Worm (Caenorhabditis elegans): ENCODE results near the gene gfi-3.
A peak's percentile ranks its signal among the peaks of the same experiment; 100 is the strongest.

The gfi-3 gene

DNA sequence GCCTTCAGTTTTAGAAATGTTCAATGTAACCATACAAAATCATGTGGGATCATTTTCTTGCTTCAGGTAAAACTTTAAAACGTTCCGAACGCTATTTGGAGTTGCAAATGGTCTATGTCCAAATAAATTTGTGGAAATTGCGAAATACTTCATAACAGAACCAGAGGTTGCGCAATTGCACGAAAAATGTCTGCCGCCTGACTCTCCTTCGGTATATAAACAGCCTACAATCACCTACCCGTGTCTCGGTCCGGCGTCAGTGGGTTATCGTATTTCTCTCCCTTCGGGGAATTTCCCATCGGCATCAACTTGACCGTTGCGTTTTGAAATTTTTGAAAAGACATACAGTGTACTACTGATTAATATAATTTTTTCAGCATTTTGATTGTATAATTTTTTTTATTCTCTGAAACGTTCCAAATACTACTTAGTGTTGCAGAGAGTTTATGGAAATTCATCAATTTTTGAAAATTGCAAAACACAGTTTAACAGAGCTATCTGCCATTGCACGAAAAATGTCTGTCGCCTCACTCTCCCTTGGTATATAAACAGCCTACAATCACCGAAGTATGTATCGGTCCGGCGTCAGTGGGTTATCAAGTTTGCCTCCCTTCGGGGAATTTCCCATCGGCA, 3.6 kb upstream of the gfi-3 start:
- TF ChIP-seq cebp-1 (GFP tag; IDR thresholded peaks at IDR 0.05), result peak; percentile 99
- peak; percentile 100 for TF ChIP-seq cebp-1 (tag; optimal IDR thresholded peaks at IDR 0.05)
- no peak for TF ChIP-seq madf-8 (GFP tag; conservative IDR thresholded peaks at IDR 0.05)
- TF ChIP-seq ztf-22 (GFP tag; optimal IDR thresholded peaks at IDR 0.05), result no peak
- TF ChIP-seq F10E7.11 (tag; optimal IDR thresholded peaks at IDR 0.05), result no peak
- TF ChIP-seq attf-3 (GFP tag; conservative IDR thresholded peaks at IDR 0.05), result no peak
- TF ChIP-seq Y79H2A.3 (GFP tag; conservative IDR thresholded peaks at IDR 0.05), result no peak
- peak; percentile 79 for TF ChIP-seq ceh-40 (GFP tag; IDR thresholded peaks at IDR 0.05)
- peak; percentile 27 for TF ChIP-seq athp-1 (tag; optimal IDR thresholded peaks at IDR 0.05)
- no peak for TF ChIP-seq akir-1 (GFP tag; optimal IDR thresholded peaks at IDR 0.05)
- TF ChIP-seq aptf-3 (GFP tag; IDR thresholded peaks at IDR 0.05), result no peak
- TF ChIP-seq B0261.1 (tag; optimal IDR thresholded peaks at IDR 0.05), result peak; percentile 67
- no peak for TF ChIP-seq ccch-3 (GFP tag; optimal IDR thresholded peaks at IDR 0.05)
- TF ChIP-seq dpff-1 (tag; optimal IDR thresholded peaks at IDR 0.05), result no peak
- peak; percentile 6 for TF ChIP-seq pha-4 (tag; optimal IDR thresholded peaks at IDR 0.05)
- no peak for TF ChIP-seq F33H1.4 (GFP tag; IDR thresholded peaks at IDR 0.05)
- no peak for TF ChIP-seq tlf-1 (GFP tag; optimal IDR thresholded peaks at IDR 0.05)
- TF ChIP-seq mes-4 (tag; optimal IDR thresholded peaks at IDR 0.05), result no peak
- no peak for TF ChIP-seq ztf-28 (GFP tag; IDR thresholded peaks at IDR 0.05)
- peak; percentile 4 for TF ChIP-seq snpc-3.4 (tag; optimal IDR thresholded peaks at IDR 0.05)
- no peak for TF ChIP-seq T26A5.8 (tag; optimal IDR thresholded peaks at IDR 0.05)
- TF ChIP-seq lin-26 (GFP tag; IDR thresholded peaks at IDR 0.05), result peak; percentile 63
- TF ChIP-seq lin-54 (GFP tag; optimal IDR thresholded peaks at IDR 0.05), result no peak
- no peak for TF ChIP-seq F57A8.1 (GFP tag; optimal IDR thresholded peaks at IDR 0.05)
- no peak for TF ChIP-seq T07F8.4 (tag; optimal IDR thresholded peaks at IDR 0.05)
- TF ChIP-seq him-1 (tag; optimal IDR thresholded peaks at IDR 0.05), result no peak
- no peak for TF ChIP-seq unc-130 (GFP tag; optimal IDR thresholded peaks at IDR 0.05)
- peak; percentile 28; the same call in 1 of the 2 replicates for TF ChIP-seq egl-44 (GFP tag; IDR thresholded peaks at IDR 0.05)
- TF ChIP-seq Y67H2A.10 (GFP tag; conservative IDR thresholded peaks at IDR 0.05), result no peak
- TF ChIP-seq hrde-1 (tag; optimal IDR thresholded peaks at IDR 0.05; ENCODE audit: borderline replicate concordance), result no peak
- peak; percentile 44 for TF ChIP-seq ztf-3 (GFP tag; optimal IDR thresholded peaks at IDR 0.05)
- TF ChIP-seq lin-35 (GFP tag; optimal IDR thresholded peaks at IDR 0.05), result no peak
- peak; percentile 59 for TF ChIP-seq hmg-1.2 (GFP tag; IDR thresholded peaks at IDR 0.05)
- no peak for TF ChIP-seq nhr-179 (tag; optimal IDR thresholded peaks at IDR 0.05)
- TF ChIP-seq die-1 (tag; optimal IDR thresholded peaks at IDR 0.05), result no peak
- no peak for TF ChIP-seq mel-28 (tag; optimal IDR thresholded peaks at IDR 0.05; ENCODE audit: borderline replicate concordance)
- TF ChIP-seq zim-3 (tag; optimal IDR thresholded peaks at IDR 0.05), result no peak
- TF ChIP-seq ZK185.1 (tag; optimal IDR thresholded peaks at IDR 0.05; ENCODE audit: poor library complexity, severe bottlenecking), result peak; percentile 94
- TF ChIP-seq B0035.1 (tag; optimal IDR thresholded peaks at IDR 0.05), result no peak
- peak; percentile 76 for TF ChIP-seq tbp1 (GFP tag; optimal IDR thresholded peaks at IDR 0.05)
- peak; percentile 89 for TF ChIP-seq snpc-4 (GFP tag; optimal IDR thresholded peaks at IDR 0.05)
- TF ChIP-seq snpc-4 (tag; optimal IDR thresholded peaks at IDR 0.05), result peak; percentile 97 to 100 (median 99)
- TF ChIP-seq Y56A3A.18 (GFP tag; IDR thresholded peaks at IDR 0.05), result peak; percentile 60; the same call in 1 of the 2 replicates
- TF ChIP-seq lir-1 (GFP tag; conservative IDR thresholded peaks at IDR 0.05), result no peak
- 0 out of 2 replicates have a peak, but pooled peaks have one; percentile 15 for TF ChIP-seq rcor-1 (GFP tag; IDR thresholded peaks at IDR 0.05)
- no peak for TF ChIP-seq madf-10 (tag; optimal IDR thresholded peaks at IDR 0.05)
- 0 out of 2 replicates have a peak, but pooled peaks have one; percentile 71 for TF ChIP-seq nhr-120 (GFP tag; IDR thresholded peaks at IDR 0.05)
- no peak for TF ChIP-seq unc-62 (GFP tag; optimal IDR thresholded peaks at IDR 0.05)
